Worm (Caenorhabditis elegans) whole organism, L4 larva: ENCODE results near the gene C46C11.4.

Experiments
- F26F4.8 ChIP-seq: fragments of 200-800 bp; sonication (Bioruptor generic); conservative IDR thresholded peaks from 2 replicates; pipeline ENCODE4 v1.3.6; 2022; ENCODE audit warnings: missing genetic modification characterization, missing compliant biosample characterization
- R02D3.7 ChIP-seq: fragments of 150-350 bp; sonication (generic microtip); optimal IDR thresholded peaks from 3 replicates; lab custom pipeline; 2014; ENCODE audit warnings: missing biosample characterization, missing genetic modification characterization
- T20F7.1 ChIP-seq: fragments of 200-800 bp; sonication (Bioruptor generic); optimal IDR thresholded peaks from 2 replicates; lab custom pipeline; 2018; ENCODE audit warnings: mild to moderate bottlenecking, missing genetic modification characterization, missing compliant biosample characterization
- Y5F2A.4 ChIP-seq: fragments of 200-800 bp; sonication (Bioruptor generic); optimal IDR thresholded peaks from 2 replicates; lab custom pipeline; 2018; ENCODE audit warnings: mild to moderate bottlenecking, missing genetic modification characterization, missing compliant biosample characterization
- ZK337.2 ChIP-seq: fragments of 200-800 bp; sonication (Bioruptor generic); IDR thresholded peaks from 2 replicates; pipeline ENCODE4 v1.3.6; 2022; ENCODE audit warnings: missing genetic modification reagents, missing genetic modification characterization, missing compliant biosample characterization
- ZK546.5 ChIP-seq, 2 experiments: sonication (generic microtip); optimal IDR thresholded peaks; 2 replicates each; lab custom pipeline; 2017; ENCODE audit warnings: missing biosample characterization in 2 of 2, missing genetic modification characterization in 2 of 2
- aha-1 ChIP-seq: fragments of 150-350 bp; peaks from one replicate; lab custom pipeline; 2014; ENCODE audit warnings: missing biosample characterization, missing genetic modification characterization
- ama-1 ChIP-seq: fragments of 150-350 bp; optimal IDR thresholded peaks from 2 replicates; lab custom pipeline; 2014; ENCODE audit warnings: inconsistent platforms, mixed read lengths
- ceh-20 ChIP-seq: fragments of 200-800 bp; sonication (Bioruptor generic); IDR thresholded peaks from 2 replicates; pipeline ENCODE4 v1.3.6; 2022; ENCODE audit warnings: missing genetic modification reagents, missing genetic modification characterization, missing compliant biosample characterization
- ceh-28 ChIP-seq: fragments of 150-350 bp; optimal IDR thresholded peaks from 2 replicates; lab custom pipeline; 2014; ENCODE audit warnings: missing biosample characterization, missing genetic modification reagents, missing genetic modification characterization
- ceh-44 ChIP-seq: fragments of 200-800 bp; sonication (Bioruptor generic); IDR thresholded peaks from 2 replicates; pipeline ENCODE4 v1.3.6; 2022; ENCODE audit warnings: missing genetic modification reagents, missing genetic modification characterization, missing compliant biosample characterization
- ceh-62 ChIP-seq: sonication (generic microtip); optimal IDR thresholded peaks from 2 replicates; lab custom pipeline; 2017; ENCODE audit warnings: missing biosample characterization, missing genetic modification characterization
- ceh-82 ChIP-seq: sonication (generic microtip); optimal IDR thresholded peaks from 2 replicates; lab custom pipeline; 2017; ENCODE audit warnings: missing biosample characterization, missing genetic modification characterization
- ces-1 ChIP-seq: fragments of 150-350 bp; sonication (generic microtip); optimal IDR thresholded peaks from 4 replicates; lab custom pipeline; 2014; ENCODE audit warnings: missing biosample characterization, missing genetic modification reagents, missing genetic modification characterization
- ctbp-1 ChIP-seq: fragments of 200-800 bp; sonication (Bioruptor generic); IDR thresholded peaks from 2 replicates; pipeline ENCODE4 v1.3.6; 2022; ENCODE audit warnings: missing genetic modification reagents, missing genetic modification characterization, missing compliant biosample characterization
- daf-12 ChIP-seq: fragments of 150-350 bp; optimal IDR thresholded peaks from 2 replicates; lab custom pipeline; 2014; ENCODE audit warnings: missing biosample characterization, missing genetic modification reagents, missing genetic modification characterization
- daf-16 ChIP-seq, 3 experiments: sonication (generic microtip); optimal IDR thresholded peaks; 2 replicates each; lab custom pipeline; 2016 to 2017; ENCODE audit warnings: missing genetic modification characterization in 3 of 3, missing genetic modification reagents in 3 of 3, mild to moderate bottlenecking in 2 of 3, missing compliant biosample characterization in 2 of 3, missing biosample characterization in 1 of 3, moderate library complexity in 1 of 3
- dmd-6 ChIP-seq: fragments of 200-800 bp; sonication (Bioruptor generic); IDR thresholded peaks from 2 replicates; pipeline ENCODE4 v1.3.6; 2022; ENCODE audit warnings: missing genetic modification reagents, missing genetic modification characterization, missing compliant biosample characterization
- dpl-1 ChIP-seq: fragments of 150-350 bp; optimal IDR thresholded peaks from 2 replicates; lab custom pipeline; 2014; ENCODE audit warnings: missing biosample characterization, missing genetic modification reagents, missing genetic modification characterization
- egl-43 ChIP-seq: fragments of 200-800 bp; sonication (Bioruptor generic); IDR thresholded peaks from 2 replicates; pipeline ENCODE4 v1.3.6; 2022; ENCODE audit warnings: missing genetic modification reagents, missing genetic modification characterization, missing compliant biosample characterization
- fos-1 ChIP-seq: fragments of 150-350 bp; optimal IDR thresholded peaks from 2 replicates; lab custom pipeline; 2014; ENCODE audit warnings: missing biosample characterization, missing genetic modification characterization
- gei-8 ChIP-seq: fragments of 200-800 bp; sonication (Bioruptor generic); optimal IDR thresholded peaks from 2 replicates; lab custom pipeline; 2018; ENCODE audit warnings: mild to moderate bottlenecking, missing genetic modification characterization, missing compliant biosample characterization
- hif-1 ChIP-seq, 2 experiments: sonication (generic microtip); optimal IDR thresholded peaks; 2 replicates each; lab custom pipeline; 2016 to 2017; ENCODE audit warnings: missing compliant biosample characterization in 2 of 2, missing genetic modification characterization in 2 of 2, missing genetic modification reagents in 2 of 2, missing genotype in 2 of 2, mild to moderate bottlenecking in 1 of 2
- hlh-30 ChIP-seq: sonication (generic microtip); optimal IDR thresholded peaks from 2 replicates; lab custom pipeline; 2017; ENCODE audit warnings: antibody characterized with exemption, mild to moderate bottlenecking, missing genetic modification characterization, missing compliant biosample characterization; ENCODE audit not compliant: insufficient read depth
- lin-29 ChIP-seq: fragments of 200-800 bp; sonication (Bioruptor generic); IDR thresholded peaks from 2 replicates; pipeline ENCODE4 v1.3.6; 2022; ENCODE audit warnings: missing genetic modification reagents, missing genetic modification characterization, missing compliant biosample characterization
- lin-38 ChIP-seq: fragments of 200-800 bp; sonication (Bioruptor generic); IDR thresholded peaks from 2 replicates; pipeline ENCODE4 v1.3.6; 2022; ENCODE audit warnings: missing genetic modification reagents, missing genetic modification characterization, missing compliant biosample characterization
- lin-39 ChIP-seq: fragments of 150-350 bp; optimal IDR thresholded peaks from 2 replicates; lab custom pipeline; 2014; ENCODE audit warnings: missing biosample characterization, missing genetic modification reagents, missing genetic modification characterization
- mdl-1 ChIP-seq, 2 experiments: fragments of 150-350 bp in 1 of 2; sonication (generic microtip) in 1 of 2; optimal IDR thresholded peaks; 2 replicates each; lab custom pipeline; 2014 to 2017; ENCODE audit warnings: missing biosample characterization in 2 of 2, missing genetic modification characterization in 2 of 2
- mep-1 ChIP-seq: fragments of 150-350 bp; sonication (generic microtip); optimal IDR thresholded peaks from 3 replicates; lab custom pipeline; 2014; ENCODE audit warnings: missing biosample characterization, missing genetic modification characterization
- mxl-3 ChIP-seq: fragments of 200-800 bp; sonication (Bioruptor generic); optimal IDR thresholded peaks from 2 replicates; lab custom pipeline; 2018; ENCODE audit warnings: mild to moderate bottlenecking, missing genetic modification characterization, missing compliant biosample characterization
- nhr-28 ChIP-seq: fragments of 150-350 bp; optimal IDR thresholded peaks from 2 replicates; lab custom pipeline; 2014; ENCODE audit warnings: missing biosample characterization, missing genetic modification characterization
- nhr-48 ChIP-seq: sonication (generic microtip); optimal IDR thresholded peaks from 2 replicates; lab custom pipeline; 2016; ENCODE audit warnings: mild to moderate bottlenecking, missing genetic modification characterization, missing compliant biosample characterization
- nhr-76 ChIP-seq: fragments of 150-350 bp; optimal IDR thresholded peaks from 2 replicates; lab custom pipeline; 2014; ENCODE audit warnings: missing biosample characterization, missing genetic modification characterization
- saeg-2 ChIP-seq: fragments of 200-800 bp; sonication (Bioruptor generic); IDR thresholded peaks from 2 replicates; pipeline ENCODE4 v1.3.6; 2022; ENCODE audit warnings: missing genetic modification reagents, missing genetic modification characterization, missing compliant biosample characterization
- sdz-12 ChIP-seq: fragments of 200-800 bp; sonication (Bioruptor generic); optimal IDR thresholded peaks from 2 replicates; lab custom pipeline; 2018; ENCODE audit warnings: mild to moderate bottlenecking, missing genetic modification characterization, missing compliant biosample characterization
- set-16 ChIP-seq: fragments of 200-800 bp; sonication (Bioruptor generic); IDR thresholded peaks from 2 replicates; pipeline ENCODE4 v1.3.6; 2022; ENCODE audit warnings: missing genetic modification reagents, missing genetic modification characterization, missing compliant biosample characterization
- spr-1 ChIP-seq: sonication (generic microtip); optimal IDR thresholded peaks from 2 replicates; lab custom pipeline; 2016; ENCODE audit warnings: mild to moderate bottlenecking, missing genetic modification characterization, missing compliant biosample characterization
- tra-1 ChIP-seq: fragments of 200-800 bp; sonication (Bioruptor generic); IDR thresholded peaks from 2 replicates; pipeline ENCODE4 v1.3.6; 2022; ENCODE audit warnings: missing genetic modification reagents, missing genetic modification characterization, missing compliant biosample characterization
- unc-130 ChIP-seq: sonication (generic microtip); optimal IDR thresholded peaks from 2 replicates; lab custom pipeline; 2016; ENCODE audit warnings: missing genetic modification reagents, missing genetic modification characterization, missing compliant biosample characterization
- unc-62 ChIP-seq, 3 experiments: fragments of 150-350 bp in 1 of 3; sonication (generic microtip); optimal IDR thresholded peaks in 2 of 3; peaks in 1 of 3; 1 replicate in 1 of 3; 2 replicates in 2 of 3; lab custom pipeline; 2014 to 2017; ENCODE audit warnings: missing biosample characterization in 3 of 3, missing genetic modification characterization in 3 of 3, missing genetic modification reagents in 3 of 3, missing genotype in 1 of 3
- zag-1 ChIP-seq: fragments of 150-350 bp; optimal IDR thresholded peaks from 2 replicates; lab custom pipeline; 2014; ENCODE audit warnings: missing biosample characterization, missing genetic modification characterization
- zfp-2 ChIP-seq: sonication (generic microtip); optimal IDR thresholded peaks from 2 replicates; lab custom pipeline; 2016; ENCODE audit warnings: mild to moderate bottlenecking, missing genetic modification characterization, missing compliant biosample characterization
- zip-11 ChIP-seq: fragments of 200-800 bp; sonication (Bioruptor generic); IDR thresholded peaks from 2 replicates; pipeline ENCODE4 v1.3.6; 2022; ENCODE audit warnings: missing genetic modification characterization, missing compliant biosample characterization
- ztf-11 ChIP-seq: fragments of 150-350 bp; optimal IDR thresholded peaks from 2 replicates; lab custom pipeline; 2014; ENCODE audit warnings: missing biosample characterization, missing genetic modification characterization

The C46C11.4 gene

DNA sequence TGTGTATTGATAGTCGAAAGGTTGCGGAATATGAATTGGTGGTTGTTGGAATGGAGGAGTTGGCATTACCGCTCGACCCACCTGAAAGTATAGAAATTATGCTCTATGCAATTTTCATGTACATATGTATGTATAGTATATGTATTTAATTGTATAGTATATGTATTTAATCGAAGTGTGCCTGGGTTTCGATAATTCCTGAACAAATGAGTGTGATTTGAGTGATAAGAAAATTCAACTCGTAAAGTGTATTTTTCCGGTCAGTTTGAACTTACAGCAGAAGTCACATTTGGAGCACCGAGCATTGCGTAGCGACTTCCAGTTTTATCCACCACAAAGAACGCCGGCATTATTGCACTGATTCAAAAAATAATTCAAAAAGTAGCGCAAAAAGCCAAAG lies 11.7 kb upstream of the C46C11.4 start (continued):
- no peak for TF ChIP-seq ces-1 (GFP tag; lab: Kevin White, UChicago)
- no peak for TF ChIP-seq gei-8 (GFP tag; lab: Kevin White, UChicago)
- no peak for TF ChIP-seq ctbp-1 (GFP tag; lab: Robert Waterston, UW)
- TF ChIP-seq egl-43 (GFP tag; lab: Robert Waterston, UW), result no peak
- TF ChIP-seq mdl-1 (tag; optimal IDR thresholded peaks at IDR 0.05; lab: Kevin White, UChicago), result no peak
- no peak for TF ChIP-seq unc-130 (GFP tag; lab: Kevin White, UChicago)
- no peak for TF ChIP-seq fos-1
- TF ChIP-seq nhr-28 (tag; lab: Kevin White, UChicago), result peak; percentile 96
- TF ChIP-seq ceh-44 (GFP tag; lab: Robert Waterston, UW), result no peak

DNA sequence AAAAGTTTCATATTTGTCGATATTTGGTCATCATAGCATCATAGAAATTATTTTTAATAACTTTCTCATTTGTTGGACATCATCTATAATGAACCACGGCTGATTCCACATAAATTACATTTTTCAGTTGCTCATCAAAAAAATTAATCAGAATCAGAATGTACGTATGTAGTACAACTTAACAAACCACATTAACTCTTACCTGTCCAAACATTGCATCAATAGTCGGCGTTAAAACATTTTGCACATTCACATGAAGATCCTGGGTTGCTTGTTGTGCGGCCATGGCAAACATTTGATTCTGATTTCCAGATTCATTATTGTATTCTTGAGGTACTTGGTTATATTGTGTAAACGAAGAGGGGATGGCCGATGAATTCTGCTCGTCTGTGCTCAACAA lies 11.3 kb upstream of the C46C11.4 start:
- TF ChIP-seq unc-62 (GFP tag; optimal IDR thresholded peaks at IDR 0.05 in 1 of 2; lab: Kevin White, UChicago) (peak in 1 of 2 experiments; percentile 44), unc-62 (tag; optimal IDR thresholded peaks at IDR 0.05; lab: Kevin White, UChicago) (no peak), aha-1 (tag; lab: Kevin White, UChicago) (peak; percentile 38), R02D3.7 (no peak)
- TF ChIP-seq, all 104 proteins: peak for 2

DNA sequence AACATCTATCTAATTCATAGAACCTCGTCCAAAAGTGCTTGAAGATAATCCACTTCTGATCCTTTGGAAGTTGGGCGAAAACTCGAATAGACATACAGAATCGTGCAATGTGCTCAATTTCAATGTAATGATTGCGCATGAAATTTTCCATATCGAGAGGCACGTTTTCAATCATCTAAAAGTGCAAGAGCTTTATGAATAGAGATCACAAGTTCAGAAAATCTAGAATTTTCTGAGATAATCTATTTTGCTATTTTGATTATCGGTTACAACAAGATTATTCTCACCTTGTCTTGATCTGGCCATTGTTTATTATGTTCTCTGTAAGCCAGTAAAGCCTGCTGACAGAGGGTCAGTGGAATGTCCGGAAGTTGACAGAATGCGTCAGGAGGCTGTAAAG lies 10.6 kb upstream of the C46C11.4 start:
- no peak for TF ChIP-seq lin-38 (GFP tag; lab: Robert Waterston, UW)
- no peak for TF ChIP-seq F26F4.8 (GFP tag; lab: Robert Waterston, UW)
- TF ChIP-seq ama-1 (lab: Kevin White, UChicago), result no peak
- no peak for TF ChIP-seq Y5F2A.4 (GFP tag; lab: Kevin White, UChicago)

DNA sequence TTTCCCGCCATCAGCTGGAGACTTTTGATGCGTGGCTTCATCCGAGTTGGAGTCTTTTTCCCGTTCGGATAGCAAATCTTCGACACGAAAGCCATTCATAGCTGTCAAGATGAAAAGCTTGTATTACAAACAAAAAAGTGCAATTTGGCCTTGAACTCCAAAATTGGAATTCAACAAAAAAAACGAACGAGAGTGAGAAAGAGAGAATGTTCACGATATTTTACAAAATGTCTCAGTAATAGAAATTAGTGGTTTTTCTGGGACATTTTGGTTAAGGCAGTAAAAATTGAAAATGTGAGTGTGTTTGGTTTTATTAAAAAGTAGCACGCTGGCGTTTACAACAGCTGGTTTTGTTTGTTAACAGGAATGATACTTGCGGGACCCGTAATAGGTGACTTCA lies 7.1 kb upstream of the C46C11.4 start, which contains the start of gene ceh-1:
Gene ceh-1, minus strand, starts transcription at position 101 of the 400 bp plus-strand sequence.
- no peak for TF ChIP-seq zag-1 (tag; lab: Kevin White, UChicago)
- TF ChIP-seq lin-39 (tag; lab: Kevin White, UChicago), result no peak
- TF ChIP-seq zfp-2, result no peak
- TF ChIP-seq dpl-1 (GFP tag; lab: Kevin White, UChicago), result no peak
- no peak for TF ChIP-seq daf-12 (tag; lab: Kevin White, UChicago)
- TF ChIP-seq hif-1 (tag; optimal IDR thresholded peaks at IDR 0.05; lab: Kevin White, UChicago), result no peak
- TF ChIP-seq lin-29 (GFP tag; lab: Robert Waterston, UW), result no peak
- TF ChIP-seq dmd-6 (GFP tag; lab: Robert Waterston, UW), result no peak
- TF ChIP-seq nhr-48 (tag; lab: Kevin White, UChicago), result no peak
- no peak for TF ChIP-seq nhr-76 (tag; lab: Kevin White, UChicago)
- TF ChIP-seq ctbp-1 (GFP tag; lab: Robert Waterston, UW), result no peak
- no peak for TF ChIP-seq ama-1 (lab: Kevin White, UChicago)
- TF ChIP-seq ceh-28 (tag; lab: Kevin White, UChicago), result no peak
- TF ChIP-seq ceh-20, result no peak
- no peak for TF ChIP-seq ZK546.5 (tag; optimal IDR thresholded peaks at IDR 0.05; lab: Kevin White, UChicago)
- no peak for TF ChIP-seq ceh-82 (tag; lab: Kevin White, UChicago)
- no peak for TF ChIP-seq zip-11 (GFP tag; lab: Robert Waterston, UW)
- TF ChIP-seq saeg-2 (GFP tag; lab: Robert Waterston, UW), result no peak

DNA sequence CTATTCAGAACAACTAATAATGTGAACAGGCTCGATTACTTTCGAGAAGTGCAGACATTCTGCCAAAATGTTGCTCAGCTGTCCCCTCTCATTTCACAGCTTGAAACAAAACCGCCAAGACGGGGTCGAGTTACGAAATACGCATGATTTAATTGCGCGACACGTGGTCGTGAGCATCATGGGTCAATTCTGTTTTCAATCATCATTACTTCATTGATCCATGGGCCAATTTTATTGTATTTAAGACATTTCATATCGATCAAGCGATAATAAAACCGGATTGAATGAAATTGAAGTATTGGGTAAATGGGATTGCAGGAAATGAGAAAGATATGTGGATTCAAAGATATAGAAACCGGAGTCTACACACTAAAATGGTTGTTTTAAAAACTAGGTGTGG lies 5.9 kb upstream of the C46C11.4 start:
- TF ChIP-seq ceh-44 (GFP tag; lab: Robert Waterston, UW) (no peak), hlh-30 (tag; lab: Kevin White, UChicago) (no peak), mxl-3 (GFP tag; lab: Kevin White, UChicago) (no peak), daf-16 (GFP tag; optimal IDR thresholded peaks at IDR 0.05; lab: Kevin White, UChicago) (no peak), daf-16 (tag; optimal IDR thresholded peaks at IDR 0.05; lab: Kevin White, UChicago) (no peak), sdz-12 (GFP tag; lab: Kevin White, UChicago) (no peak), F26F4.8 (GFP tag; lab: Robert Waterston, UW) (no peak), spr-1 (no peak), tra-1 (no peak), ceh-20 (no peak), dpl-1 (GFP tag; lab: Kevin White, UChicago) (no peak), mep-1 (tag; lab: Kevin White, UChicago) (no peak), egl-43 (GFP tag; lab: Robert Waterston, UW) (no peak), set-16 (no peak), T20F7.1 (GFP tag; lab: Kevin White, UChicago) (no peak), ceh-62 (tag; lab: Kevin White, UChicago) (no peak), ztf-11 (tag; lab: Kevin White, UChicago) (no peak), ZK337.2 (no peak)
- TF ChIP-seq, all 104 proteins: peak for 0
